Worm (Caenorhabditis elegans) whole organism, L4 larva: Measurements from ENCODE around the gene srj-55.

ENCODE experiments used
- F26F4.8 ChIP-seq: fragments of 200-800 bp; sonication (Bioruptor generic); conservative IDR thresholded peaks from 2 replicates; pipeline ENCODE4 v1.3.6; 2022; ENCODE audit warnings: missing genetic modification characterization, missing compliant biosample characterization
- F37D6.2 ChIP-seq: sonication (generic microtip); optimal IDR thresholded peaks from 2 replicates; lab custom pipeline; 2016; ENCODE audit warnings: mild to moderate bottlenecking, missing genetic modification characterization, missing compliant biosample characterization
- F44E2.7 ChIP-seq: fragments of 200-800 bp; sonication (Bioruptor generic); IDR thresholded peaks from 2 replicates; pipeline ENCODE4 v2.1.2; 2022; ENCODE audit warnings: missing genetic modification characterization, missing compliant biosample characterization
- F49E8.2 ChIP-seq: sonication (generic microtip); optimal IDR thresholded peaks from 2 replicates; lab custom pipeline; 2016; ENCODE audit warnings: missing compliant biosample characterization, mild to moderate bottlenecking, missing genetic modification characterization, borderline replicate concordance
- R02D3.7 ChIP-seq: fragments of 150-350 bp; sonication (generic microtip); optimal IDR thresholded peaks from 3 replicates; lab custom pipeline; 2014; ENCODE audit warnings: missing biosample characterization, missing genetic modification characterization
- Y48G9A.11 ChIP-seq: fragments of 200-800 bp; sonication (Bioruptor generic); IDR thresholded peaks from 2 replicates; pipeline ENCODE4 v1.3.6; 2022; ENCODE audit warnings: missing genetic modification reagents, missing genetic modification characterization, missing compliant biosample characterization
- ZK337.2 ChIP-seq: fragments of 200-800 bp; sonication (Bioruptor generic); IDR thresholded peaks from 2 replicates; pipeline ENCODE4 v1.3.6; 2022; ENCODE audit warnings: missing genetic modification reagents, missing genetic modification characterization, missing compliant biosample characterization
- aha-1 ChIP-seq: fragments of 150-350 bp; peaks from one replicate; lab custom pipeline; 2014; ENCODE audit warnings: missing biosample characterization, missing genetic modification characterization
- arid-1 ChIP-seq: fragments of 200-800 bp; sonication (Bioruptor generic); conservative IDR thresholded peaks from 2 replicates; pipeline ENCODE4 v1.3.6; 2022; ENCODE audit warnings: missing genetic modification reagents, missing genetic modification characterization, missing compliant biosample characterization
- ceh-32 ChIP-seq: sonication (generic microtip); optimal IDR thresholded peaks from 2 replicates; lab custom pipeline; 2016; ENCODE audit warnings: mild to moderate bottlenecking, missing genetic modification characterization, missing compliant biosample characterization; ENCODE audit not compliant: poor library complexity
- ceh-82 ChIP-seq: sonication (generic microtip); optimal IDR thresholded peaks from 2 replicates; lab custom pipeline; 2017; ENCODE audit warnings: missing biosample characterization, missing genetic modification characterization
- ces-1 ChIP-seq: fragments of 150-350 bp; sonication (generic microtip); optimal IDR thresholded peaks from 4 replicates; lab custom pipeline; 2014; ENCODE audit warnings: missing biosample characterization, missing genetic modification reagents, missing genetic modification characterization
- ctbp-1 ChIP-seq: fragments of 200-800 bp; sonication (Bioruptor generic); IDR thresholded peaks from 2 replicates; pipeline ENCODE4 v1.3.6; 2022; ENCODE audit warnings: missing genetic modification reagents, missing genetic modification characterization, missing compliant biosample characterization
- daf-12 ChIP-seq: fragments of 150-350 bp; optimal IDR thresholded peaks from 2 replicates; lab custom pipeline; 2014; ENCODE audit warnings: missing biosample characterization, missing genetic modification reagents, missing genetic modification characterization
- dpl-1 ChIP-seq: fragments of 150-350 bp; optimal IDR thresholded peaks from 2 replicates; lab custom pipeline; 2014; ENCODE audit warnings: missing biosample characterization, missing genetic modification reagents, missing genetic modification characterization
- dve-1 ChIP-seq: sonication (generic microtip); optimal IDR thresholded peaks from 2 replicates; lab custom pipeline; 2017; ENCODE audit warnings: antibody characterized with exemption, mild to moderate bottlenecking, missing genetic modification characterization, missing compliant biosample characterization; ENCODE audit not compliant: insufficient read depth
- egl-27 ChIP-seq: sonication (generic microtip); optimal IDR thresholded peaks from 3 replicates; lab custom pipeline; 2017; ENCODE audit warnings: missing biosample characterization, missing genetic modification reagents, missing genetic modification characterization
- fkh-10 ChIP-seq: fragments of 150-350 bp; optimal IDR thresholded peaks from 2 replicates; lab custom pipeline; 2014; ENCODE audit warnings: missing biosample characterization, missing genetic modification reagents, missing genetic modification characterization
- gei-8 ChIP-seq: fragments of 200-800 bp; sonication (Bioruptor generic); optimal IDR thresholded peaks from 2 replicates; lab custom pipeline; 2018; ENCODE audit warnings: mild to moderate bottlenecking, missing genetic modification characterization, missing compliant biosample characterization
- mdl-1 ChIP-seq, 2 experiments: fragments of 150-350 bp in 1 of 2; sonication (generic microtip) in 1 of 2; optimal IDR thresholded peaks; 2 replicates each; lab custom pipeline; 2014 to 2017; ENCODE audit warnings: missing biosample characterization in 2 of 2, missing genetic modification characterization in 2 of 2
- mes-2 ChIP-seq: sonication (generic microtip); optimal IDR thresholded peaks from 2 replicates; lab custom pipeline; 2016; ENCODE audit warnings: missing genotype, mild to moderate bottlenecking, missing genetic modification characterization, missing compliant biosample characterization; ENCODE audit not compliant: poor library complexity, severe bottlenecking
- nhr-10 ChIP-seq: fragments of 150-350 bp; optimal IDR thresholded peaks from 2 replicates; lab custom pipeline; 2014; ENCODE audit warnings: missing biosample characterization, missing genetic modification characterization
- nhr-102 ChIP-seq: sonication (generic microtip); optimal IDR thresholded peaks from 2 replicates; lab custom pipeline; 2016; ENCODE audit warnings: mild to moderate bottlenecking, missing genetic modification characterization, moderate library complexity, missing compliant biosample characterization
- nhr-237 ChIP-seq: sonication (generic microtip); optimal IDR thresholded peaks from 2 replicates; lab custom pipeline; 2017; ENCODE audit warnings: missing biosample characterization, missing genetic modification characterization
- nhr-41 ChIP-seq: fragments of 200-800 bp; sonication (Bioruptor generic); IDR thresholded peaks from 2 replicates; pipeline ENCODE4 v1.3.6; 2022; ENCODE audit warnings: missing genetic modification reagents, missing genetic modification characterization, missing compliant biosample characterization
- pha-4 ChIP-seq, 2 experiments: fragments of 150-350 bp in 1 of 2; fragments of 200-800 bp in 1 of 2; sonication (Bioruptor generic) in 1 of 2; IDR thresholded peaks in 1 of 2; optimal IDR thresholded peaks in 1 of 2; 2 replicates each; pipeline versions ENCODE4 v1.3.6 to Lab custom; 2014 to 2022; ENCODE audit warnings: missing genetic modification characterization in 2 of 2, missing genetic modification reagents in 2 of 2, missing biosample characterization in 1 of 2, missing compliant biosample characterization in 1 of 2
- php-3 ChIP-seq: fragments of 200-800 bp; sonication (Bioruptor generic); IDR thresholded peaks from 2 replicates; pipeline ENCODE4 v1.3.6; 2022; ENCODE audit warnings: missing genetic modification reagents, missing genetic modification characterization, missing compliant biosample characterization
- pqm-1 ChIP-seq: sonication (generic microtip); optimal IDR thresholded peaks from 2 replicates; lab custom pipeline; 2017; ENCODE audit warnings: missing biosample characterization, missing genetic modification characterization
- rbr-2 ChIP-seq: sonication (generic microtip); optimal IDR thresholded peaks from 2 replicates; lab custom pipeline; 2016; ENCODE audit warnings: missing genotype, missing genetic modification characterization, missing compliant biosample characterization
- saeg-2 ChIP-seq: fragments of 200-800 bp; sonication (Bioruptor generic); IDR thresholded peaks from 2 replicates; pipeline ENCODE4 v1.3.6; 2022; ENCODE audit warnings: missing genetic modification reagents, missing genetic modification characterization, missing compliant biosample characterization
- sdz-12 ChIP-seq: fragments of 200-800 bp; sonication (Bioruptor generic); optimal IDR thresholded peaks from 2 replicates; lab custom pipeline; 2018; ENCODE audit warnings: mild to moderate bottlenecking, missing genetic modification characterization, missing compliant biosample characterization
- set-16 ChIP-seq: fragments of 200-800 bp; sonication (Bioruptor generic); IDR thresholded peaks from 2 replicates; pipeline ENCODE4 v1.3.6; 2022; ENCODE audit warnings: missing genetic modification reagents, missing genetic modification characterization, missing compliant biosample characterization
- skn-1 ChIP-seq: fragments of 150-350 bp; optimal IDR thresholded peaks from 2 replicates; lab custom pipeline; 2014; ENCODE audit warnings: missing biosample characterization, missing genetic modification characterization
- snpc-4 ChIP-seq: fragments of 150-350 bp; optimal IDR thresholded peaks from 2 replicates; lab custom pipeline; 2014; ENCODE audit warnings: missing biosample characterization, missing genetic modification characterization
- tra-1 ChIP-seq: fragments of 200-800 bp; sonication (Bioruptor generic); IDR thresholded peaks from 2 replicates; pipeline ENCODE4 v1.3.6; 2022; ENCODE audit warnings: missing genetic modification reagents, missing genetic modification characterization, missing compliant biosample characterization
- unc-62 ChIP-seq, 3 experiments: fragments of 150-350 bp in 1 of 3; sonication (generic microtip); optimal IDR thresholded peaks in 2 of 3; peaks in 1 of 3; 1 replicate in 1 of 3; 2 replicates in 2 of 3; lab custom pipeline; 2014 to 2017; ENCODE audit warnings: missing biosample characterization in 3 of 3, missing genetic modification characterization in 3 of 3, missing genetic modification reagents in 3 of 3, missing genotype in 1 of 3
- vab-7 ChIP-seq: fragments of 200-800 bp; sonication (Bioruptor generic); IDR thresholded peaks from 2 replicates; pipeline ENCODE4 v1.3.6; 2022; ENCODE audit warnings: missing genetic modification reagents, missing genetic modification characterization, missing compliant biosample characterization
- zfp-2 ChIP-seq: sonication (generic microtip); optimal IDR thresholded peaks from 2 replicates; lab custom pipeline; 2016; ENCODE audit warnings: mild to moderate bottlenecking, missing genetic modification characterization, missing compliant biosample characterization
- zfp-3 ChIP-seq: fragments of 200-800 bp; sonication (Bioruptor generic); conservative IDR thresholded peaks from 2 replicates; pipeline ENCODE4 v1.3.6; 2022; ENCODE audit warnings: missing genetic modification reagents, missing genetic modification characterization, missing compliant biosample characterization
- zip-2 ChIP-seq: fragments of 150-350 bp; optimal IDR thresholded peaks from 2 replicates; lab custom pipeline; 2014; ENCODE audit warnings: missing biosample characterization, missing genetic modification characterization
- ztf-7 ChIP-seq: fragments of 150-350 bp; optimal IDR thresholded peaks from 2 replicates; lab custom pipeline; 2014; ENCODE audit warnings: missing biosample characterization, missing genetic modification characterization

srj-55 gene

ce11 chrV:2864899-2865298 lies 7.2 kb upstream of the srj-55 start, which contains the start of gene srh-240:
Gene srh-240 (plus strand): TSS chrV:2865199.
- TF ChIP-seq ceh-82 (tag; lab: Kevin White, UChicago) (no peak), egl-27 (tag; lab: Kevin White, UChicago) (no peak), daf-12 (no peak), gei-8 (GFP tag; lab: Kevin White, UChicago) (no peak), skn-1 (no peak), vab-7 (GFP tag; lab: Robert Waterston, UW) (no peak), snpc-4 (tag; lab: Kevin White, UChicago) (no peak), ZK337.2 (GFP tag; lab: Robert Waterston, UW) (no peak)
- TF ChIP-seq, all 104 proteins: peak for 0

- TF ChIP-seq dve-1 (no peak), tra-1 (no peak), zfp-3 (GFP tag; lab: Robert Waterston, UW) (no peak), ZK337.2 (GFP tag; lab: Robert Waterston, UW) (no peak), nhr-10 (tag; lab: Kevin White, UChicago) (no peak), nhr-102 (tag; lab: Kevin White, UChicago) (no peak), ces-1 (GFP tag; lab: Kevin White, UChicago) (no peak), ztf-7 (tag; lab: Kevin White, UChicago) (no peak), rbr-2 (tag; lab: Kevin White, UChicago) (no peak), saeg-2 (no peak)
These were observed 5.3 kb upstream of the srj-55 start, which contains the start of gene srh-272 for ce11 chrV:2863033-2863432. Gene srh-272 (plus strand): TSS chrV:2863333.

ce11 chrV:2861505-2861904 lies 3.8 kb upstream of the srj-55 start, which contains the start of gene srh-270:
Gene srh-270 (minus strand): TSS chrV:2861605.
- TF ChIP-seq mdl-1 (tag; optimal IDR thresholded peaks at IDR 0.05; lab: Kevin White, UChicago) (no peak), php-3 (GFP tag; lab: Robert Waterston, UW) (no peak), fkh-10 (GFP tag; lab: Kevin White, UChicago) (no peak), dpl-1 (no peak), skn-1 (no peak), set-16 (GFP tag; lab: Robert Waterston, UW) (no peak), nhr-237 (tag; lab: Kevin White, UChicago) (no peak), aha-1 (peak; percentile 2), unc-62 (GFP tag; optimal IDR thresholded peaks at IDR 0.05 in 1 of 2; lab: Kevin White, UChicago) (peak in 1 of 2 experiments; percentile 17), unc-62 (tag; optimal IDR thresholded peaks at IDR 0.05; lab: Kevin White, UChicago) (no peak), saeg-2 (no peak), Y48G9A.11 (GFP tag; lab: Robert Waterston, UW) (no peak), pqm-1 (tag; lab: Kevin White, UChicago) (no peak), ceh-32 (no peak), nhr-102 (tag; lab: Kevin White, UChicago) (no peak), zfp-3 (GFP tag; lab: Robert Waterston, UW) (no peak), F26F4.8 (no peak)
- TF ChIP-seq, all 104 proteins: peak for 2

ce11 chrV:2859738-2860137 lies 2.0 kb upstream of the srj-55 start, which contains the start of gene srj-54:
Gene srj-54 (minus strand): TSS chrV:2859838.
- TF ChIP-seq unc-62 (GFP tag; optimal IDR thresholded peaks at IDR 0.05 in 1 of 2; lab: Kevin White, UChicago) (peak in 1 of 2 experiments; percentile 74), unc-62 (tag; optimal IDR thresholded peaks at IDR 0.05; lab: Kevin White, UChicago) (no peak), php-3 (GFP tag; lab: Robert Waterston, UW) (no peak)

- no peak for TF ChIP-seq zfp-2
- TF ChIP-seq arid-1: no peak
- no peak for TF ChIP-seq nhr-41 (GFP tag; lab: Robert Waterston, UW)
- TF ChIP-seq tra-1: no peak
- TF ChIP-seq ctbp-1 (GFP tag; lab: Robert Waterston, UW): no peak
- no peak for TF ChIP-seq rbr-2 (tag; lab: Kevin White, UChicago)
- no peak for TF ChIP-seq zip-2
- no peak for TF ChIP-seq F49E8.2 (tag; lab: Kevin White, UChicago)
- TF ChIP-seq R02D3.7 (tag; lab: Kevin White, UChicago): no peak
- TF ChIP-seq php-3 (GFP tag; lab: Robert Waterston, UW): no peak
- no peak for TF ChIP-seq mdl-1 (tag; optimal IDR thresholded peaks at IDR 0.05; lab: Kevin White, UChicago)
- TF ChIP-seq pha-4 (GFP tag; IDR thresholded peaks at IDR 0.05; lab: Robert Waterston, UW): no peak
- no peak for TF ChIP-seq pha-4 (tag; optimal IDR thresholded peaks at IDR 0.05; lab: Kevin White, UChicago)
- no peak for TF ChIP-seq mes-2 (tag; lab: Kevin White, UChicago)
- TF ChIP-seq sdz-12 (GFP tag; lab: Kevin White, UChicago): no peak
- no peak for TF ChIP-seq F44E2.7 (GFP tag; lab: Robert Waterston, UW)
- TF ChIP-seq F37D6.2 (tag; lab: Kevin White, UChicago): no peak
These were observed 2.3 kb downstream of the srj-55 start, which contains the start of gene srj-57 for ce11 chrV:2855473-2855872. Gene srj-57 (minus strand): TSS chrV:2855573.
